Fruit fly (Drosophila melanogaster): ENCODE measurements around the gene Klp3A.

Gene Klp3A

dm6 chrX:2647472-2647883 lies 43.6 kb upstream of the Klp3A start (continued):
- no peak for TF ChIP-seq pan (optimal IDR thresholded peaks at IDR 0.05)
- peak in 1 of 2 experiments; percentile 49 for TF ChIP-seq pan (GFP tag; optimal IDR thresholded peaks at IDR 0.05 in 1 of 2, IDR thresholded peaks at IDR 0.05 in 1 of 2)
- 0 out of 3 replicates have a peak, but pooled peaks have one; percentile 53 for TF ChIP-seq otp (GFP tag; IDR thresholded peaks at IDR 0.05)
- TF ChIP-seq pho (GFP tag; optimal IDR thresholded peaks at IDR 0.05), result peak; percentile 35
- no peak for TF ChIP-seq CG11560 (tag; IDR thresholded peaks at IDR 0.05)
- TF ChIP-seq CG2129 (GFP tag; IDR thresholded peaks at IDR 0.05; ENCODE audit: partially characterized antibody), result no peak
- TF ChIP-seq CG3838 (GFP tag; optimal IDR thresholded peaks at IDR 0.05), result no peak
- TF ChIP-seq CG13424 (tag; optimal IDR thresholded peaks at IDR 0.05), result peak; percentile 80
- no peak for TF ChIP-seq Bgb (GFP tag; IDR thresholded peaks at IDR 0.05; ENCODE audit: partially characterized antibody)
- peak; percentile 60 for TF ChIP-seq Abd-B (GFP tag; optimal IDR thresholded peaks at IDR 0.05)
- TF ChIP-seq tx (GFP tag; optimal IDR thresholded peaks at IDR 0.05), result no peak
- TF ChIP-seq lilli (GFP tag; optimal IDR thresholded peaks at IDR 0.05), result peak; percentile 60
- peak; percentile 71 for TF ChIP-seq CG2120 (GFP tag; optimal IDR thresholded peaks at IDR 0.05)
- TF ChIP-seq CG12236 (GFP tag; optimal IDR thresholded peaks at IDR 0.05), result peak; percentile 41
- no peak for TF ChIP-seq zen (tag; optimal IDR thresholded peaks at IDR 0.05)
- peak; percentile 29 for TF ChIP-seq CG3407 (GFP tag; optimal IDR thresholded peaks at IDR 0.05)
- peak; percentile 28 for TF ChIP-seq CG18476 (GFP tag; optimal IDR thresholded peaks at IDR 0.05)
- TF ChIP-seq Scr (GFP tag; IDR thresholded peaks at IDR 0.05; ENCODE audit: partially characterized antibody), result no peak
- peak; percentile 88 for TF ChIP-seq nom (GFP tag; optimal IDR thresholded peaks at IDR 0.05)
- peak; percentile 34; the same call in 1 of the 2 replicates for TF ChIP-seq ara (GFP tag; IDR thresholded peaks at IDR 0.05)
- TF ChIP-seq CG4730 (GFP tag; IDR thresholded peaks at IDR 0.05), result no peak
- TF ChIP-seq sug (tag; optimal IDR thresholded peaks at IDR 0.05), result peak; percentile 37
- no peak for TF ChIP-seq Gug (GFP tag; IDR thresholded peaks at IDR 0.05)
- TF ChIP-seq danr (GFP tag; IDR thresholded peaks at IDR 0.05), result peak; percentile 22; the same call in 1 of the 2 replicates
- TF ChIP-seq Pdp1 (GFP tag; optimal IDR thresholded peaks at IDR 0.05), result peak; percentile 49 to 70
- TF ChIP-seq CG9797 (GFP tag; optimal IDR thresholded peaks at IDR 0.05), result no peak
- no peak for TF ChIP-seq CG8478 (optimal IDR thresholded peaks at IDR 0.05)
- TF ChIP-seq Neu2 (GFP tag; optimal IDR thresholded peaks at IDR 0.05; ENCODE audit: borderline replicate concordance), result no peak
- TF ChIP-seq stc (GFP tag; IDR thresholded peaks at IDR 0.05), result no peak; the same call in 1 of the 2 replicates
- TF ChIP-seq CG10431 (GFP tag; optimal IDR thresholded peaks at IDR 0.05), result no peak
- TF ChIP-seq CG8281 (tag; optimal IDR thresholded peaks at IDR 0.05), result peak; percentile 30
- TF ChIP-seq pum (GFP tag; optimal IDR thresholded peaks at IDR 0.05), result peak; percentile 50
- peak; percentile 57 for TF ChIP-seq Atf-2 (GFP tag; optimal IDR thresholded peaks at IDR 0.05)
- no peak for TF ChIP-seq D19B (GFP tag; optimal IDR thresholded peaks at IDR 0.05)
- peak; percentile 1 for TF ChIP-seq CG18011 (GFP tag; optimal IDR thresholded peaks at IDR 0.05)
- no peak for TF ChIP-seq Sin3A (optimal IDR thresholded peaks at IDR 0.05)
- TF ChIP-seq CG32772 (GFP tag; IDR thresholded peaks at IDR 0.05), result peak; percentile 26; the same call in 1 of the 2 replicates
- peak; percentile 76 for TF ChIP-seq grau (tag; optimal IDR thresholded peaks at IDR 0.05)
- no peak for TF ChIP-seq CG2116 (GFP tag; optimal IDR thresholded peaks at IDR 0.05)
- peak; percentile 51 to 59 for TF ChIP-seq chif (GFP tag; optimal IDR thresholded peaks at IDR 0.05)
- TF ChIP-seq CG6175 (GFP tag; IDR thresholded peaks at IDR 0.05), result 0 out of 3 replicates have a peak, but pooled peaks have one; percentile 25
- TF ChIP-seq Bdp1 (GFP tag; optimal IDR thresholded peaks at IDR 0.05), result peak; percentile 31
- TF ChIP-seq Camta (GFP tag; optimal IDR thresholded peaks at IDR 0.05), result peak; percentile 31
- TF ChIP-seq esg (GFP tag; conservative IDR thresholded peaks at IDR 0.05), result peak; percentile 47
- 0 out of 3 replicates have a peak, but pooled peaks have one; percentile 32 for TF ChIP-seq so (GFP tag; IDR thresholded peaks at IDR 0.05)
- TF ChIP-seq Dref (GFP tag; IDR thresholded peaks at IDR 0.05), result no peak
- no peak for TF ChIP-seq Doc2 (GFP tag; IDR thresholded peaks at IDR 0.05)
- peak; percentile 54 for TF ChIP-seq ATbp (GFP tag; optimal IDR thresholded peaks at IDR 0.05)
- 0 out of 3 replicates have a peak, but pooled peaks have one; percentile 13 for TF ChIP-seq CG11456 (GFP tag; IDR thresholded peaks at IDR 0.05)
- TF ChIP-seq CG12744 (GFP tag; optimal IDR thresholded peaks at IDR 0.05), result peak; percentile 38
- TF ChIP-seq CG4707 (GFP tag; optimal IDR thresholded peaks at IDR 0.05), result no peak
- TF ChIP-seq Nf-YA (GFP tag; IDR thresholded peaks at IDR 0.05), result no peak

Measured in whole organism, embryonic.